Fruit fly (Drosophila melanogaster) whole organism, embryonic: ENCODE data around the gene hbt.

Experiments
- ATbp ChIP-seq: fragments of 200-800 bp; sonication (Bioruptor generic); optimal IDR thresholded peaks from 2 replicates; lab custom pipeline; 2017; ENCODE audit warnings: missing biosample characterization, mild to moderate bottlenecking, missing genetic modification characterization, missing genetic modification reagents
- Abd-B ChIP-seq: fragments of 200-800 bp; sonication (Bioruptor generic); optimal IDR thresholded peaks from 2 replicates; lab custom pipeline; 2018; ENCODE audit warnings: missing biosample characterization, mild to moderate bottlenecking, missing genetic modification characterization, moderate library complexity
- Adf1 ChIP-seq: fragments of 200-800 bp; sonication (Bioruptor generic); IDR thresholded peaks from 2 replicates; pipeline ENCODE4 v1.3.6; 2022; ENCODE audit warnings: missing biosample characterization, missing genetic modification characterization
- Antp ChIP-seq: fragments of 200-800 bp; sonication (Bioruptor generic); optimal IDR thresholded peaks from 3 replicates; lab custom pipeline; 2016; ENCODE audit warnings: missing biosample characterization, missing genetic modification characterization
- Bgb ChIP-seq: fragments of 200-800 bp; sonication (Bioruptor generic); IDR thresholded peaks from 2 replicates; pipeline ENCODE4 v1.3.6; 2022; ENCODE audit warnings: missing biosample characterization, missing genetic modification characterization; ENCODE audit not compliant: partially characterized antibody
- Blimp-1 ChIP-seq: fragments of 200-800 bp; sonication (Bioruptor generic); optimal IDR thresholded peaks from 3 replicates; lab custom pipeline; 2018; ENCODE audit warnings: missing biosample characterization, missing genetic modification characterization, mild to moderate bottlenecking, moderate library complexity, missing genetic modification reagents
- CG10366 ChIP-seq: fragments of 200-800 bp; sonication (Bioruptor generic); IDR thresholded peaks from 2 replicates; pipeline ENCODE4 v1.3.6; 2022; ENCODE audit warnings: missing biosample characterization, missing genetic modification characterization
- CG11085 ChIP-seq: fragments of 200-800 bp; sonication (Bioruptor generic); IDR thresholded peaks from 2 replicates; pipeline ENCODE4 v1.3.6; 2022; ENCODE audit warnings: missing biosample characterization, missing genetic modification characterization
- CG14050 ChIP-seq: fragments of 200-800 bp; sonication (Bioruptor generic); IDR thresholded peaks from 3 replicates; pipeline ENCODE4 v1.3.6; 2022; ENCODE audit warnings: missing biosample characterization, missing genetic modification characterization
- CG16863 ChIP-seq: fragments of 200-800 bp; sonication (Bioruptor generic); optimal IDR thresholded peaks from 3 replicates; lab custom pipeline; 2016; ENCODE audit warnings: missing biosample characterization, missing genetic modification characterization
- CG17568 ChIP-seq: fragments of 200-800 bp; sonication (Bioruptor generic); optimal IDR thresholded peaks from 2 replicates; lab custom pipeline; 2018; ENCODE audit warnings: missing biosample characterization, mild to moderate bottlenecking, missing genetic modification characterization, moderate library complexity
- CG17829 ChIP-seq: fragments of 200-800 bp; optimal IDR thresholded peaks from 2 replicates; lab custom pipeline; 2019; ENCODE audit warnings: missing biosample characterization, mild to moderate bottlenecking, missing genetic modification characterization, moderate library complexity
- CG18011 ChIP-seq: fragments of 200-800 bp; sonication (Bioruptor generic); optimal IDR thresholded peaks from 2 replicates; lab custom pipeline; 2017; ENCODE audit warnings: missing biosample characterization, missing genetic modification characterization, mild to moderate bottlenecking, moderate library complexity, missing genotype
- CG18764 ChIP-seq: fragments of 200-800 bp; sonication (Bioruptor generic); optimal IDR thresholded peaks from 3 replicates; lab custom pipeline; 2016; ENCODE audit warnings: missing biosample characterization, missing genetic modification characterization
- CG2116 ChIP-seq: fragments of 200-800 bp; sonication (Bioruptor generic); optimal IDR thresholded peaks from 3 replicates; lab custom pipeline; 2018; ENCODE audit warnings: missing biosample characterization, mild to moderate bottlenecking, missing genetic modification characterization
- CG3065 ChIP-seq: fragments of 200-800 bp; sonication (Bioruptor generic); optimal IDR thresholded peaks from 2 replicates; lab custom pipeline; 2016; ENCODE audit warnings: missing biosample characterization, missing genetic modification characterization
- CG3726 ChIP-seq: fragments of 200-800 bp; sonication (Bioruptor generic); IDR thresholded peaks from 3 replicates; pipeline ENCODE4, ENCODE4 v1.3.6; 2022; ENCODE audit warnings: missing biosample characterization, missing genetic modification characterization
- CG3847 ChIP-seq: fragments of 200-800 bp; sonication (Bioruptor generic); IDR thresholded peaks from 2 replicates; pipeline ENCODE4 v1.3.6; 2022; ENCODE audit warnings: missing biosample characterization, missing genetic modification characterization
- CG6654 ChIP-seq: fragments of 200-800 bp; sonication (Bioruptor generic); optimal IDR thresholded peaks from 2 replicates; lab custom pipeline; 2017; ENCODE audit warnings: missing biosample characterization, mild to moderate bottlenecking, missing genetic modification characterization
- CG6689 ChIP-seq: fragments of 200-800 bp; sonication (Bioruptor generic); IDR thresholded peaks from 2 replicates; pipeline ENCODE4 v1.3.6; 2022; ENCODE audit warnings: missing biosample characterization, missing genetic modification characterization
- CG8944 ChIP-seq: fragments of 200-800 bp; sonication (Bioruptor generic); optimal IDR thresholded peaks from 3 replicates; lab custom pipeline; 2016; ENCODE audit warnings: missing biosample characterization, missing genetic modification characterization
- CrebB ChIP-seq: fragments of 200-800 bp; sonication (Bioruptor generic); optimal IDR thresholded peaks from 3 replicates; lab custom pipeline; 2018; ENCODE audit warnings: missing biosample characterization, mild to moderate bottlenecking, missing genetic modification characterization
- D19B ChIP-seq: fragments of 200-800 bp; sonication (Bioruptor generic); optimal IDR thresholded peaks from 2 replicates; lab custom pipeline; 2017; ENCODE audit warnings: missing biosample characterization, mild to moderate bottlenecking, missing genetic modification characterization
- Dref ChIP-seq: fragments of 200-800 bp; sonication (Bioruptor generic); IDR thresholded peaks from 2 replicates; pipeline ENCODE4 v1.3.6; 2022; ENCODE audit warnings: missing biosample characterization, missing genetic modification characterization
- Ets97D ChIP-seq: fragments of 200-800 bp; sonication (Bioruptor generic); optimal IDR thresholded peaks from 3 replicates; lab custom pipeline; 2016; ENCODE audit warnings: missing biosample characterization, missing genetic modification characterization
- H15 ChIP-seq: fragments of 200-800 bp; sonication (Bioruptor generic); IDR thresholded peaks from 3 replicates; pipeline ENCODE4 v1.3.6; 2022; ENCODE audit warnings: missing biosample characterization, missing genetic modification characterization
- HLH3B ChIP-seq: fragments of 200-800 bp; sonication (Bioruptor generic); IDR thresholded peaks from 2 replicates; pipeline ENCODE4 v1.3.6; 2022; ENCODE audit warnings: missing biosample characterization, missing genetic modification characterization
- HLHmδ ChIP-seq: fragments of 200-800 bp; sonication (Bioruptor generic); optimal IDR thresholded peaks from 2 replicates; lab custom pipeline; 2018; ENCODE audit warnings: missing biosample characterization, mild to moderate bottlenecking, missing genetic modification characterization, moderate library complexity
- Hr3 ChIP-seq: fragments of 200-800 bp; sonication (Bioruptor generic); optimal IDR thresholded peaks from 3 replicates; lab custom pipeline; 2016; ENCODE audit warnings: missing biosample characterization, missing genetic modification characterization
- Neu2 ChIP-seq: fragments of 200-800 bp; sonication (Bioruptor generic); optimal IDR thresholded peaks from 3 replicates; lab custom pipeline; 2016; ENCODE audit warnings: missing biosample characterization, missing genetic modification characterization, borderline replicate concordance
- Optix ChIP-seq: fragments of 200-800 bp; sonication (Bioruptor generic); IDR thresholded peaks from 3 replicates; pipeline ENCODE4 v1.3.6; 2022; ENCODE audit warnings: missing biosample characterization, missing genetic modification characterization
- Ptx1 ChIP-seq: fragments of 200-800 bp; sonication (Bioruptor generic); IDR thresholded peaks from 2 replicates; pipeline ENCODE4 v1.3.6; 2022; ENCODE audit warnings: missing biosample characterization, missing genetic modification characterization
- abd-A ChIP-seq: fragments of 200-800 bp; sonication (Bioruptor generic); optimal IDR thresholded peaks from 3 replicates; lab custom pipeline; 2019; ENCODE audit warnings: missing biosample characterization, mild to moderate bottlenecking, missing genetic modification characterization, moderate library complexity
- bcd ChIP-seq: fragments of 200-800 bp; sonication (Bioruptor generic); optimal IDR thresholded peaks from 2 replicates; lab custom pipeline; 2017; ENCODE audit warnings: missing biosample characterization, mild to moderate bottlenecking, missing genetic modification characterization
- chn ChIP-seq: fragments of 200-800 bp; sonication (Bioruptor generic); optimal IDR thresholded peaks from 2 replicates; lab custom pipeline; 2016; ENCODE audit warnings: missing biosample characterization, missing genetic modification characterization
- dati ChIP-seq: fragments of 200-800 bp; sonication (Bioruptor generic); IDR thresholded peaks from 2 replicates; pipeline ENCODE4 v1.3.6; 2022; ENCODE audit warnings: missing biosample characterization, missing genetic modification characterization
- disco-r ChIP-seq: fragments of 200-800 bp; sonication (Bioruptor generic); optimal IDR thresholded peaks from 2 replicates; lab custom pipeline; 2016; ENCODE audit warnings: missing biosample characterization, missing genetic modification characterization
- dm ChIP-seq: fragments of 200-800 bp; sonication (Bioruptor generic); optimal IDR thresholded peaks from 3 replicates; lab custom pipeline; 2016; ENCODE audit warnings: missing biosample characterization, missing genetic modification characterization
- en ChIP-seq: fragments of 200-800 bp; sonication (Bioruptor generic); optimal IDR thresholded peaks from 2 replicates; lab custom pipeline; 2016; ENCODE audit warnings: missing biosample characterization, missing genetic modification characterization
- eyg ChIP-seq: fragments of 200-800 bp; sonication (Bioruptor generic); optimal IDR thresholded peaks from 3 replicates; lab custom pipeline; 2016; ENCODE audit warnings: missing biosample characterization, missing genetic modification characterization
- fd3F ChIP-seq: fragments of 200-800 bp; sonication (Bioruptor generic); optimal IDR thresholded peaks from 2 replicates; lab custom pipeline; 2018; ENCODE audit warnings: missing biosample characterization, mild to moderate bottlenecking, missing genetic modification characterization, moderate library complexity
- gem ChIP-seq: fragments of 200-800 bp; sonication (Bioruptor generic); optimal IDR thresholded peaks from 2 replicates; lab custom pipeline; 2019; ENCODE audit warnings: missing biosample characterization, mild to moderate bottlenecking, missing genetic modification characterization, moderate library complexity
- grau ChIP-seq: fragments of 200-800 bp; optimal IDR thresholded peaks from 3 replicates; lab custom pipeline; 2019; ENCODE audit warnings: missing biosample characterization, mild to moderate bottlenecking, missing genetic modification characterization, moderate library complexity
- grn ChIP-seq: fragments of 200-800 bp; sonication (Bioruptor generic); optimal IDR thresholded peaks from 3 replicates; lab custom pipeline; 2017; ENCODE audit warnings: missing biosample characterization, missing genetic modification characterization
- pb ChIP-seq: fragments of 200-800 bp; sonication (Bioruptor generic); optimal IDR thresholded peaks from 3 replicates; lab custom pipeline; 2016; ENCODE audit warnings: missing biosample characterization, missing genetic modification characterization
- pum ChIP-seq: fragments of 200-800 bp; sonication (Bioruptor generic); optimal IDR thresholded peaks from 2 replicates; lab custom pipeline; 2016; ENCODE audit warnings: missing biosample characterization, missing genetic modification characterization
- sens ChIP-seq: fragments of 200-800 bp; sonication (Bioruptor generic); peaks from one replicate; lab custom pipeline; 2016; ENCODE audit warnings: missing biosample characterization, missing genetic modification characterization
- sqz ChIP-seq: fragments of 200-800 bp; sonication (Bioruptor generic); optimal IDR thresholded peaks from 3 replicates; lab custom pipeline; 2018; ENCODE audit warnings: missing biosample characterization, mild to moderate bottlenecking, missing genetic modification characterization
- toy ChIP-seq: fragments of 200-800 bp; sonication (Bioruptor generic); IDR thresholded peaks from 2 replicates; pipeline ENCODE4 v1.3.6; 2022; ENCODE audit warnings: missing biosample characterization, missing genetic modification characterization
- wek ChIP-seq: fragments of 200-800 bp; sonication (Bioruptor generic); optimal IDR thresholded peaks from 3 replicates; lab custom pipeline; 2018; ENCODE audit warnings: missing biosample characterization, mild to moderate bottlenecking, missing genetic modification characterization, moderate library complexity

hbt gene

dm6 chr2L:13290276-13291065, 40.5 kb downstream of the hbt start (continued):
- peak; percentile 37; the same call in 1 of the 3 replicates for TF ChIP-seq CG14050 (GFP tag; lab: Robert Waterston, UW)
- TF ChIP-seq CG18764 = peak; percentile 57
- peak; percentile 93 for TF ChIP-seq Blimp-1 (GFP tag; lab: Kevin White, UChicago)
- peak; percentile 46; the same call in 1 of the 3 replicates for TF ChIP-seq Optix (GFP tag; lab: Robert Waterston, UW)
- no peak for TF ChIP-seq CG6689 (GFP tag; lab: Robert Waterston, UW)
- peak; percentile 92 for TF ChIP-seq CrebB (tag; lab: Kevin White, UChicago)
- TF ChIP-seq CG10366 = peak; percentile 55
- peak; percentile 50 for TF ChIP-seq en (GFP tag; lab: Kevin White, UChicago)
- peak; percentile 80 for TF ChIP-seq gem (tag; lab: Kevin White, UChicago)
- TF ChIP-seq CG3726 (GFP tag; lab: Robert Waterston, UW) = peak; percentile 74; the same call in 1 of the 3 replicates
- peak; percentile 96 for TF ChIP-seq ATbp (GFP tag; lab: Kevin White, UChicago)
- TF ChIP-seq CG3065 (GFP tag; lab: Kevin White, UChicago) = no peak
- peak; percentile 93 for TF ChIP-seq CG17568 (GFP tag; lab: Kevin White, UChicago)
- no peak for TF ChIP-seq chn (GFP tag; lab: Kevin White, UChicago)
- no peak for TF ChIP-seq Abd-B
- TF ChIP-seq sqz (GFP tag; lab: Kevin White, UChicago) = peak; percentile 84
- TF ChIP-seq Antp (GFP tag; lab: Kevin White, UChicago) = peak; percentile 18
- peak; percentile 90 for TF ChIP-seq sens
- no peak for TF ChIP-seq pum (GFP tag; lab: Kevin White, UChicago)
- no peak for TF ChIP-seq Ets97D (GFP tag; lab: Kevin White, UChicago)
- TF ChIP-seq CG16863 (GFP tag; lab: Kevin White, UChicago) = peak; percentile 44
- no peak for TF ChIP-seq H15 (GFP tag; lab: Robert Waterston, UW)
- no peak for TF ChIP-seq CG6654 (GFP tag; lab: Kevin White, UChicago)
- TF ChIP-seq dm (GFP tag; lab: Kevin White, UChicago) = peak; percentile 42
- peak; percentile 28; the same call in 1 of the 2 replicates for TF ChIP-seq CG11085 (GFP tag; lab: Robert Waterston, UW)
- no peak for TF ChIP-seq Ptx1
- peak; percentile 69 for TF ChIP-seq grau (tag; lab: Kevin White, UChicago)
- no peak for TF ChIP-seq Dref (GFP tag; lab: Robert Waterston, UW)
- TF ChIP-seq dati (GFP tag; lab: Robert Waterston, UW) = 0 out of 2 replicates have a peak, but pooled peaks have one; percentile 20
- no peak for TF ChIP-seq CG8944 (GFP tag; lab: Kevin White, UChicago)
- TF ChIP-seq wek (GFP tag; lab: Kevin White, UChicago) = peak; percentile 90
- TF ChIP-seq HLH3B (GFP tag; lab: Robert Waterston, UW) = peak; percentile 53; the same call in 1 of the 2 replicates
- peak; percentile 61 for TF ChIP-seq bcd (GFP tag; lab: Kevin White, UChicago)
- TF ChIP-seq HLHmδ (GFP tag; lab: Kevin White, UChicago) = peak; percentile 53
- TF ChIP-seq fd3F (GFP tag; lab: Kevin White, UChicago) = peak; percentile 83
- peak; percentile 36 for TF ChIP-seq abd-A
- TF ChIP-seq CG18011 = peak; percentile 50
- peak; percentile 3 for TF ChIP-seq CG2116 (GFP tag; lab: Kevin White, UChicago)
- TF ChIP-seq pb (GFP tag; lab: Kevin White, UChicago) = peak; percentile 49
- peak; percentile 85 for TF ChIP-seq D19B (GFP tag; lab: Kevin White, UChicago)
- no peak for TF ChIP-seq CG3847 (GFP tag; lab: Robert Waterston, UW)
- no peak for TF ChIP-seq Neu2 (GFP tag; lab: Kevin White, UChicago)
- peak; percentile 4 for TF ChIP-seq Hr3 (GFP tag; lab: Kevin White, UChicago)
- TF ChIP-seq toy (GFP tag; lab: Robert Waterston, UW) = no peak; the same call in 1 of the 2 replicates
- TF ChIP-seq Adf1 (GFP tag; lab: Robert Waterston, UW) = peak; percentile 100
- TF ChIP-seq disco-r = peak; percentile 65
- TF ChIP-seq grn (GFP tag; lab: Kevin White, UChicago) = peak; percentile 60
- peak; percentile 15 for TF ChIP-seq CG17829 (tag; lab: Kevin White, UChicago)
- TF ChIP-seq eyg (GFP tag; lab: Kevin White, UChicago) = peak; percentile 72
- peak; percentile 73; the same call in 1 of the 2 replicates for TF ChIP-seq Bgb (GFP tag; lab: Robert Waterston, UW)
